Worm (Caenorhabditis elegans) whole organism, L4 larva: Measurements from ENCODE around the gene mom-2.

Experiments used
- F10B5.3 ChIP-seq: sonication (generic microtip); optimal IDR thresholded peaks from 2 replicates; lab custom pipeline; 2016; ENCODE audit warnings: mild to moderate bottlenecking, missing genetic modification characterization, missing compliant biosample characterization
- F37D6.2 ChIP-seq: sonication (generic microtip); optimal IDR thresholded peaks from 2 replicates; lab custom pipeline; 2016; ENCODE audit warnings: mild to moderate bottlenecking, missing genetic modification characterization, missing compliant biosample characterization
- F44E2.7 ChIP-seq: fragments of 200-800 bp; sonication (Bioruptor generic); IDR thresholded peaks from 2 replicates; pipeline ENCODE4 v2.1.2; 2022; ENCODE audit warnings: missing genetic modification characterization, missing compliant biosample characterization
- F49E8.2 ChIP-seq: sonication (generic microtip); optimal IDR thresholded peaks from 2 replicates; lab custom pipeline; 2016; ENCODE audit warnings: missing compliant biosample characterization, mild to moderate bottlenecking, missing genetic modification characterization, borderline replicate concordance
- T26A8.4 ChIP-seq: fragments of 200-800 bp; sonication (Bioruptor generic); IDR thresholded peaks from 2 replicates; pipeline ENCODE4 v1.3.6; 2022; ENCODE audit warnings: missing genetic modification characterization, missing compliant biosample characterization
- Y5F2A.4 ChIP-seq: fragments of 200-800 bp; sonication (Bioruptor generic); optimal IDR thresholded peaks from 2 replicates; lab custom pipeline; 2018; ENCODE audit warnings: mild to moderate bottlenecking, missing genetic modification characterization, missing compliant biosample characterization
- Y75B8A.6 ChIP-seq: fragments of 200-800 bp; sonication (Bioruptor generic); IDR thresholded peaks from 2 replicates; pipeline ENCODE4 v1.3.6; 2022; ENCODE audit warnings: missing genetic modification reagents, missing genetic modification characterization, missing compliant biosample characterization
- aha-1 ChIP-seq: fragments of 150-350 bp; peaks from one replicate; lab custom pipeline; 2014; ENCODE audit warnings: missing biosample characterization, missing genetic modification characterization
- aly-2 ChIP-seq: sonication (generic microtip); optimal IDR thresholded peaks from 2 replicates; lab custom pipeline; 2018; ENCODE audit warnings: missing biosample characterization, missing genetic modification characterization
- ceh-32 ChIP-seq: sonication (generic microtip); optimal IDR thresholded peaks from 2 replicates; lab custom pipeline; 2016; ENCODE audit warnings: mild to moderate bottlenecking, missing genetic modification characterization, missing compliant biosample characterization; ENCODE audit not compliant: poor library complexity
- ceh-44 ChIP-seq: fragments of 200-800 bp; sonication (Bioruptor generic); IDR thresholded peaks from 2 replicates; pipeline ENCODE4 v1.3.6; 2022; ENCODE audit warnings: missing genetic modification reagents, missing genetic modification characterization, missing compliant biosample characterization
- ces-1 ChIP-seq: fragments of 150-350 bp; sonication (generic microtip); optimal IDR thresholded peaks from 4 replicates; lab custom pipeline; 2014; ENCODE audit warnings: missing biosample characterization, missing genetic modification reagents, missing genetic modification characterization
- cey-2 ChIP-seq: sonication (generic microtip); optimal IDR thresholded peaks from 3 replicates; lab custom pipeline; 2017; ENCODE audit warnings: missing genetic modification characterization, mild to moderate bottlenecking, missing compliant biosample characterization, antibody characterized with exemption, borderline replicate concordance; ENCODE audit not compliant: insufficient read depth
- ctbp-1 ChIP-seq: fragments of 200-800 bp; sonication (Bioruptor generic); IDR thresholded peaks from 2 replicates; pipeline ENCODE4 v1.3.6; 2022; ENCODE audit warnings: missing genetic modification reagents, missing genetic modification characterization, missing compliant biosample characterization
- daf-16 ChIP-seq, 3 experiments: sonication (generic microtip); optimal IDR thresholded peaks; 2 replicates each; lab custom pipeline; 2016 to 2017; ENCODE audit warnings: missing genetic modification characterization in 3 of 3, missing genetic modification reagents in 3 of 3, mild to moderate bottlenecking in 2 of 3, missing compliant biosample characterization in 2 of 3, missing biosample characterization in 1 of 3, moderate library complexity in 1 of 3
- daf-8 ChIP-seq: fragments of 200-800 bp; sonication (Bioruptor generic); IDR thresholded peaks from 2 replicates; pipeline ENCODE4 v1.3.6; 2022; ENCODE audit warnings: missing genetic modification characterization, missing compliant biosample characterization
- dpl-1 ChIP-seq: fragments of 150-350 bp; optimal IDR thresholded peaks from 2 replicates; lab custom pipeline; 2014; ENCODE audit warnings: missing biosample characterization, missing genetic modification reagents, missing genetic modification characterization
- dve-1 ChIP-seq: sonication (generic microtip); optimal IDR thresholded peaks from 2 replicates; lab custom pipeline; 2017; ENCODE audit warnings: antibody characterized with exemption, mild to moderate bottlenecking, missing genetic modification characterization, missing compliant biosample characterization; ENCODE audit not compliant: insufficient read depth
- egl-43 ChIP-seq: fragments of 200-800 bp; sonication (Bioruptor generic); IDR thresholded peaks from 2 replicates; pipeline ENCODE4 v1.3.6; 2022; ENCODE audit warnings: missing genetic modification reagents, missing genetic modification characterization, missing compliant biosample characterization
- fkh-10 ChIP-seq: fragments of 150-350 bp; optimal IDR thresholded peaks from 2 replicates; lab custom pipeline; 2014; ENCODE audit warnings: missing biosample characterization, missing genetic modification reagents, missing genetic modification characterization
- gei-8 ChIP-seq: fragments of 200-800 bp; sonication (Bioruptor generic); optimal IDR thresholded peaks from 2 replicates; lab custom pipeline; 2018; ENCODE audit warnings: mild to moderate bottlenecking, missing genetic modification characterization, missing compliant biosample characterization
- hlh-30 ChIP-seq: sonication (generic microtip); optimal IDR thresholded peaks from 2 replicates; lab custom pipeline; 2017; ENCODE audit warnings: antibody characterized with exemption, mild to moderate bottlenecking, missing genetic modification characterization, missing compliant biosample characterization; ENCODE audit not compliant: insufficient read depth
- hmg-1.1 ChIP-seq: fragments of 200-800 bp; sonication (Bioruptor generic); IDR thresholded peaks from 2 replicates; pipeline ENCODE4 v1.3.6; 2022; ENCODE audit warnings: missing genetic modification reagents, missing genetic modification characterization, missing compliant biosample characterization
- jun-1 ChIP-seq: fragments of 150-350 bp; optimal IDR thresholded peaks from 2 replicates; lab custom pipeline; 2014; ENCODE audit warnings: missing biosample characterization, missing genetic modification reagents, missing genetic modification characterization
- lim-7 ChIP-seq: fragments of 200-800 bp; sonication (Bioruptor generic); IDR thresholded peaks from 2 replicates; pipeline ENCODE4 v1.3.6; 2022; ENCODE audit warnings: missing genetic modification characterization, missing compliant biosample characterization
- lin-15B ChIP-seq: fragments of 150-350 bp; sonication (generic microtip); optimal IDR thresholded peaks from 3 replicates; lab custom pipeline; 2014; ENCODE audit warnings: missing biosample characterization, missing genetic modification characterization
- lin-39 ChIP-seq: fragments of 150-350 bp; optimal IDR thresholded peaks from 2 replicates; lab custom pipeline; 2014; ENCODE audit warnings: missing biosample characterization, missing genetic modification reagents, missing genetic modification characterization
- mdt-29 ChIP-seq: fragments of 200-800 bp; sonication (Bioruptor generic); IDR thresholded peaks from 2 replicates; pipeline ENCODE4 v1.3.6; 2022; ENCODE audit warnings: missing genetic modification reagents, missing genetic modification characterization, missing compliant biosample characterization
- mep-1 ChIP-seq: fragments of 150-350 bp; sonication (generic microtip); optimal IDR thresholded peaks from 3 replicates; lab custom pipeline; 2014; ENCODE audit warnings: missing biosample characterization, missing genetic modification characterization
- mes-2 ChIP-seq: sonication (generic microtip); optimal IDR thresholded peaks from 2 replicates; lab custom pipeline; 2016; ENCODE audit warnings: missing genotype, mild to moderate bottlenecking, missing genetic modification characterization, missing compliant biosample characterization; ENCODE audit not compliant: poor library complexity, severe bottlenecking
- mxl-3 ChIP-seq: fragments of 200-800 bp; sonication (Bioruptor generic); optimal IDR thresholded peaks from 2 replicates; lab custom pipeline; 2018; ENCODE audit warnings: mild to moderate bottlenecking, missing genetic modification characterization, missing compliant biosample characterization
- nhr-10 ChIP-seq: fragments of 150-350 bp; optimal IDR thresholded peaks from 2 replicates; lab custom pipeline; 2014; ENCODE audit warnings: missing biosample characterization, missing genetic modification characterization
- nhr-111 ChIP-seq: fragments of 200-800 bp; sonication (Bioruptor generic); optimal IDR thresholded peaks from 2 replicates; lab custom pipeline; 2018; ENCODE audit warnings: mild to moderate bottlenecking, missing genetic modification characterization, missing compliant biosample characterization
- nhr-28 ChIP-seq: fragments of 150-350 bp; optimal IDR thresholded peaks from 2 replicates; lab custom pipeline; 2014; ENCODE audit warnings: missing biosample characterization, missing genetic modification characterization
- nhr-41 ChIP-seq: fragments of 200-800 bp; sonication (Bioruptor generic); IDR thresholded peaks from 2 replicates; pipeline ENCODE4 v1.3.6; 2022; ENCODE audit warnings: missing genetic modification reagents, missing genetic modification characterization, missing compliant biosample characterization
- nhr-42 ChIP-seq: fragments of 200-800 bp; sonication (Bioruptor generic); IDR thresholded peaks from 2 replicates; pipeline ENCODE4 v1.3.6; 2022; ENCODE audit warnings: missing genetic modification characterization, missing compliant biosample characterization
- nhr-48 ChIP-seq: sonication (generic microtip); optimal IDR thresholded peaks from 2 replicates; lab custom pipeline; 2016; ENCODE audit warnings: mild to moderate bottlenecking, missing genetic modification characterization, missing compliant biosample characterization
- pha-4 ChIP-seq, 2 experiments: fragments of 150-350 bp in 1 of 2; fragments of 200-800 bp in 1 of 2; sonication (Bioruptor generic) in 1 of 2; IDR thresholded peaks in 1 of 2; optimal IDR thresholded peaks in 1 of 2; 2 replicates each; pipeline versions ENCODE4 v1.3.6 to Lab custom; 2014 to 2022; ENCODE audit warnings: missing genetic modification characterization in 2 of 2, missing genetic modification reagents in 2 of 2, missing biosample characterization in 1 of 2, missing compliant biosample characterization in 1 of 2
- sdz-12 ChIP-seq: fragments of 200-800 bp; sonication (Bioruptor generic); optimal IDR thresholded peaks from 2 replicates; lab custom pipeline; 2018; ENCODE audit warnings: mild to moderate bottlenecking, missing genetic modification characterization, missing compliant biosample characterization
- set-16 ChIP-seq: fragments of 200-800 bp; sonication (Bioruptor generic); IDR thresholded peaks from 2 replicates; pipeline ENCODE4 v1.3.6; 2022; ENCODE audit warnings: missing genetic modification reagents, missing genetic modification characterization, missing compliant biosample characterization
- snpc-1.2 ChIP-seq: fragments of 200-800 bp; sonication (Bioruptor generic); IDR thresholded peaks from 2 replicates; pipeline ENCODE4 v1.3.6; 2022; ENCODE audit warnings: missing genetic modification reagents, missing genetic modification characterization, missing compliant biosample characterization
- spr-1 ChIP-seq: sonication (generic microtip); optimal IDR thresholded peaks from 2 replicates; lab custom pipeline; 2016; ENCODE audit warnings: mild to moderate bottlenecking, missing genetic modification characterization, missing compliant biosample characterization
- tra-1 ChIP-seq: fragments of 200-800 bp; sonication (Bioruptor generic); IDR thresholded peaks from 2 replicates; pipeline ENCODE4 v1.3.6; 2022; ENCODE audit warnings: missing genetic modification reagents, missing genetic modification characterization, missing compliant biosample characterization
- unc-62 ChIP-seq, 3 experiments: fragments of 150-350 bp in 1 of 3; sonication (generic microtip); optimal IDR thresholded peaks in 2 of 3; peaks in 1 of 3; 1 replicate in 1 of 3; 2 replicates in 2 of 3; lab custom pipeline; 2014 to 2017; ENCODE audit warnings: missing biosample characterization in 3 of 3, missing genetic modification characterization in 3 of 3, missing genetic modification reagents in 3 of 3, missing genotype in 1 of 3
- vab-7 ChIP-seq: fragments of 200-800 bp; sonication (Bioruptor generic); IDR thresholded peaks from 2 replicates; pipeline ENCODE4 v1.3.6; 2022; ENCODE audit warnings: missing genetic modification reagents, missing genetic modification characterization, missing compliant biosample characterization
- zfp-3 ChIP-seq: fragments of 200-800 bp; sonication (Bioruptor generic); conservative IDR thresholded peaks from 2 replicates; pipeline ENCODE4 v1.3.6; 2022; ENCODE audit warnings: missing genetic modification reagents, missing genetic modification characterization, missing compliant biosample characterization

Gene mom-2

ce11 chrV:8406155-8406554, 50.4 kb downstream of the mom-2 start:
- TF ChIP-seq lim-7 (GFP tag; lab: Robert Waterston, UW) (no peak), ceh-44 (GFP tag; lab: Robert Waterston, UW) (no peak), ceh-32 (tag; lab: Kevin White, UChicago) (no peak), Y5F2A.4 (GFP tag; lab: Kevin White, UChicago) (no peak), daf-8 (GFP tag; lab: Robert Waterston, UW) (no peak), ctbp-1 (GFP tag; lab: Robert Waterston, UW) (no peak), ces-1 (GFP tag; lab: Kevin White, UChicago) (no peak), mep-1 (tag; lab: Kevin White, UChicago) (no peak), lin-15B (tag; lab: Kevin White, UChicago) (no peak), lin-39 (tag; lab: Kevin White, UChicago) (no peak), aly-2 (no peak), tra-1 (GFP tag; lab: Robert Waterston, UW) (no peak), nhr-42 (GFP tag; lab: Robert Waterston, UW) (no peak), dpl-1 (GFP tag; lab: Kevin White, UChicago) (no peak), mdt-29 (no peak), nhr-111 (GFP tag; lab: Kevin White, UChicago) (no peak), hlh-30 (tag; lab: Kevin White, UChicago) (no peak), nhr-10 (no peak)

- no peak for TF ChIP-seq aly-2
- no peak for TF ChIP-seq mes-2 (tag; lab: Kevin White, UChicago)
- TF ChIP-seq jun-1 = no peak
- TF ChIP-seq hmg-1.1 (GFP tag; lab: Robert Waterston, UW) = no peak
- peak; percentile 35 for TF ChIP-seq nhr-48
- peak; percentile 78 for TF ChIP-seq cey-2 (tag; lab: Kevin White, UChicago)
- TF ChIP-seq nhr-28 = peak; percentile 11
- no peak for TF ChIP-seq Y75B8A.6
- no peak for TF ChIP-seq sdz-12 (GFP tag; lab: Kevin White, UChicago)
- TF ChIP-seq mep-1 (tag; lab: Kevin White, UChicago) = no peak
- TF ChIP-seq daf-8 (GFP tag; lab: Robert Waterston, UW) = no peak
- TF ChIP-seq Y5F2A.4 (GFP tag; lab: Kevin White, UChicago) = no peak
- no peak for TF ChIP-seq pha-4 (GFP tag; IDR thresholded peaks at IDR 0.05; lab: Robert Waterston, UW)
- peak; percentile 35 for TF ChIP-seq pha-4 (tag; optimal IDR thresholded peaks at IDR 0.05; lab: Kevin White, UChicago)
- no peak for TF ChIP-seq nhr-10
- TF ChIP-seq F44E2.7 (GFP tag; lab: Robert Waterston, UW) = no peak
- TF ChIP-seq T26A8.4 (GFP tag; lab: Robert Waterston, UW) = no peak
- TF ChIP-seq tra-1 (GFP tag; lab: Robert Waterston, UW) = no peak
- no peak for TF ChIP-seq F37D6.2
- TF ChIP-seq F10B5.3 = no peak
- TF ChIP-seq daf-16 (GFP tag; optimal IDR thresholded peaks at IDR 0.05; lab: Kevin White, UChicago) = no peak
- TF ChIP-seq daf-16 (tag; optimal IDR thresholded peaks at IDR 0.05; lab: Kevin White, UChicago) = peak; percentile 54
- TF ChIP-seq set-16 = no peak
- TF ChIP-seq nhr-111 (GFP tag; lab: Kevin White, UChicago) = no peak
- TF ChIP-seq zfp-3 (GFP tag; lab: Robert Waterston, UW) = no peak
- no peak for TF ChIP-seq lin-39 (tag; lab: Kevin White, UChicago)
- no peak for TF ChIP-seq gei-8 (GFP tag; lab: Kevin White, UChicago)
- TF ChIP-seq dve-1 = peak; percentile 27
- TF ChIP-seq unc-62 (GFP tag; optimal IDR thresholded peaks at IDR 0.05 in 1 of 2; lab: Kevin White, UChicago) = peak in 1 of 2 experiments; percentile 90
- TF ChIP-seq unc-62 (tag; optimal IDR thresholded peaks at IDR 0.05; lab: Kevin White, UChicago) = no peak
- TF ChIP-seq spr-1 (tag; lab: Kevin White, UChicago) = no peak
- TF ChIP-seq egl-43 (GFP tag; lab: Robert Waterston, UW) = no peak
- peak; percentile 16 for TF ChIP-seq mxl-3 (GFP tag; lab: Kevin White, UChicago)
- TF ChIP-seq F49E8.2 (tag; lab: Kevin White, UChicago) = no peak
- TF ChIP-seq aha-1 (tag; lab: Kevin White, UChicago) = no peak
- no peak for TF ChIP-seq nhr-41 (GFP tag; lab: Robert Waterston, UW)
- no peak for TF ChIP-seq vab-7 (GFP tag; lab: Robert Waterston, UW)
- no peak for TF ChIP-seq fkh-10 (GFP tag; lab: Kevin White, UChicago)
- TF ChIP-seq snpc-1.2 (GFP tag; lab: Robert Waterston, UW) = no peak
These were observed 51.1 kb downstream of the mom-2 start for ce11 chrV:8406911-8407310.
